Fruit fly (Drosophila melanogaster) whole organism, wandering third instar larva: Measurements from ENCODE around the gene mew.

Experiments used
- Abd-B ChIP-seq: fragments of >200 bp; optimal IDR thresholded peaks from 2 replicates; lab custom pipeline; 2017; ENCODE audit warnings: missing biosample characterization, missing genetic modification characterization
- CG32264 ChIP-seq: fragments of 200-800 bp; sonication (Bioruptor generic); optimal IDR thresholded peaks from 2 replicates; lab custom pipeline; 2016; ENCODE audit warnings: missing biosample characterization, missing genetic modification characterization
- Dfd ChIP-seq: fragments of >200 bp; optimal IDR thresholded peaks from 2 replicates; lab custom pipeline; 2017; ENCODE audit warnings: missing biosample characterization, missing genetic modification characterization
- Dif ChIP-seq: fragments of 200-275, 200-300 bp; sonication (Bioruptor generic); optimal IDR thresholded peaks from 2 replicates; lab custom pipeline; 2018; ENCODE audit warnings: missing biosample characterization, missing genetic modification characterization; ENCODE audit not compliant: partially characterized antibody
- HLH106 ChIP-seq: fragments of 200-800 bp; optimal IDR thresholded peaks from 3 replicates; lab custom pipeline; 2019; ENCODE audit warnings: missing biosample characterization, mild to moderate bottlenecking, missing genetic modification characterization, moderate library complexity
- Hnf4 ChIP-seq: fragments of 200-800 bp; sonication (Bioruptor generic); optimal IDR thresholded peaks from 2 replicates; lab custom pipeline; 2016; ENCODE audit warnings: missing biosample characterization, mild to moderate bottlenecking, missing genetic modification characterization
- Hr83 ChIP-seq: fragments of 200-300 bp; sonication (Bioruptor generic); optimal IDR thresholded peaks from 2 replicates; lab custom pipeline; 2016; ENCODE audit warnings: missing biosample characterization, mild to moderate bottlenecking, missing genetic modification characterization, moderate library complexity; ENCODE audit not compliant: poor library complexity, severe bottlenecking
- Jra ChIP-seq: sonication (Bioruptor generic); optimal IDR thresholded peaks from 2 replicates; lab custom pipeline; 2016; ENCODE audit warnings: missing biosample characterization, missing genetic modification characterization
- Mio ChIP-seq: sonication (Bioruptor generic); optimal IDR thresholded peaks from 2 replicates; lab custom pipeline; 2016; ENCODE audit warnings: missing biosample characterization, missing genetic modification characterization
- Myc ChIP-seq: fragments of >200 bp; optimal IDR thresholded peaks from 2 replicates; lab custom pipeline; 2017
- N ChIP-seq: fragments of >200 bp; optimal IDR thresholded peaks from 2 replicates; lab custom pipeline; 2018; ENCODE audit warnings: missing biosample characterization, missing external identifiers, missing genetic modification characterization
- OdsH ChIP-seq: fragments of 200-800 bp; sonication (Bioruptor generic); optimal IDR thresholded peaks from 2 replicates; lab custom pipeline; 2016; ENCODE audit warnings: missing biosample characterization, mild to moderate bottlenecking, missing genetic modification characterization
- Rel ChIP-seq, 2 experiments: fragments of 200-800 bp; sonication (Bioruptor generic) in 1 of 2; optimal IDR thresholded peaks; 2 replicates in 1 of 2; 3 replicates in 1 of 2; lab custom pipeline; 2016 to 2019; ENCODE audit warnings: mild to moderate bottlenecking in 2 of 2, missing biosample characterization in 2 of 2, missing genetic modification characterization in 2 of 2, moderate library complexity in 1 of 2
- Sp1 ChIP-seq: fragments of 200-800 bp; sonication (Bioruptor generic); optimal IDR thresholded peaks from 3 replicates; lab custom pipeline; 2019; ENCODE audit warnings: missing biosample characterization, mild to moderate bottlenecking, missing genetic modification characterization, moderate library complexity
- Vsx2 ChIP-seq: fragments of 200-300, 225-300 bp; sonication (Bioruptor generic); optimal IDR thresholded peaks from 2 replicates; lab custom pipeline; 2018; ENCODE audit warnings: missing biosample characterization, missing genetic modification characterization; ENCODE audit not compliant: partially characterized antibody
- br ChIP-seq: fragments of 200-800 bp; sonication (Bioruptor generic); optimal IDR thresholded peaks from 2 replicates; lab custom pipeline; 2016; ENCODE audit warnings: missing biosample characterization, missing genetic modification characterization
- dl ChIP-seq, 2 experiments: fragments of 175-275, 200-275 bp in 1 of 2; fragments of 200-275 bp in 1 of 2; sonication (Bioruptor generic); optimal IDR thresholded peaks; lab custom pipeline; 2018; ENCODE audit warnings: mild to moderate bottlenecking in 2 of 2, missing biosample characterization in 2 of 2, missing genetic modification characterization in 2 of 2, moderate library complexity in 2 of 2; ENCODE audit not compliant: partially characterized antibody in 2 of 2, insufficient read depth in 1 of 2
- dmrt93B ChIP-seq: fragments of 200-800 bp; sonication (Bioruptor generic); optimal IDR thresholded peaks from 2 replicates; lab custom pipeline; 2018; ENCODE audit warnings: missing biosample characterization, mild to moderate bottlenecking, missing genetic modification characterization
- dsf ChIP-seq: sonication (Bioruptor generic); optimal IDR thresholded peaks from 2 replicates; lab custom pipeline; 2016; ENCODE audit warnings: missing biosample characterization, missing genetic modification characterization, borderline replicate concordance
- ey ChIP-seq: fragments of 200-800 bp; sonication (Bioruptor generic); optimal IDR thresholded peaks from 2 replicates; lab custom pipeline; 2016; ENCODE audit warnings: missing biosample characterization, missing genetic modification characterization
- foxo ChIP-seq, 2 experiments: fragments of 200-800 bp; sonication (Bioruptor generic); optimal IDR thresholded peaks; 2 replicates in 1 of 2; 3 replicates in 1 of 2; lab custom pipeline; 2016 to 2017; ENCODE audit warnings: missing biosample characterization in 2 of 2, missing genetic modification characterization in 2 of 2
- fru ChIP-seq: fragments of 200-800 bp; sonication (Bioruptor generic); optimal IDR thresholded peaks from 3 replicates; lab custom pipeline; 2016; ENCODE audit warnings: missing biosample characterization, mild to moderate bottlenecking, missing genetic modification characterization
- h ChIP-seq: fragments of 200-800 bp; sonication (Bioruptor generic); optimal IDR thresholded peaks from 3 replicates; lab custom pipeline; 2016; ENCODE audit warnings: missing biosample characterization, mild to moderate bottlenecking, missing genetic modification characterization
- jim ChIP-seq: fragments of 175-275, 200-325 bp; sonication (Bioruptor generic); optimal IDR thresholded peaks from 2 replicates; lab custom pipeline; 2016; ENCODE audit warnings: missing biosample characterization, mild to moderate bottlenecking, missing genetic modification characterization
- lola ChIP-seq: fragments of >200 bp; optimal IDR thresholded peaks from 2 replicates; lab custom pipeline; 2017; ENCODE audit warnings: missing biosample characterization, missing genetic modification characterization
- psq ChIP-seq: fragments of 200-800 bp; sonication (Bioruptor generic); optimal IDR thresholded peaks from 3 replicates; lab custom pipeline; 2017; ENCODE audit warnings: missing biosample characterization, mild to moderate bottlenecking, missing genetic modification characterization, moderate library complexity
- rgr ChIP-seq: fragments of 200-800 bp; sonication (Bioruptor generic); optimal IDR thresholded peaks from 3 replicates; lab custom pipeline; 2016; ENCODE audit warnings: missing biosample characterization, mild to moderate bottlenecking, missing genetic modification characterization
- sage ChIP-seq: fragments of 200-800 bp; sonication (Bioruptor generic); optimal IDR thresholded peaks from 2 replicates; lab custom pipeline; 2016; ENCODE audit warnings: missing biosample characterization, mild to moderate bottlenecking, missing genetic modification characterization
- tai ChIP-seq: sonication (Bioruptor generic); optimal IDR thresholded peaks from 2 replicates; lab custom pipeline; 2016; ENCODE audit warnings: missing biosample characterization, missing genetic modification characterization
- usp ChIP-seq: fragments of >200 bp; optimal IDR thresholded peaks from 2 replicates; lab custom pipeline; 2017; ENCODE audit warnings: missing biosample characterization, missing genetic modification characterization
- woc ChIP-seq: sonication (Bioruptor generic); optimal IDR thresholded peaks from 2 replicates; lab custom pipeline; 2016; ENCODE audit warnings: missing biosample characterization, mild to moderate bottlenecking, missing genetic modification characterization

The mew gene

dm6 chrX:13258048-13258756, at the start of gene mew, which contains the start of gene CG15742:
Gene mew (minus strand): TSS chrX:13258490.
Gene CG15742 (minus strand): TSS chrX:13258495.
- no peak for TF ChIP-seq Sp1
- TF ChIP-seq CG32264 (GFP tag; lab: Kevin White, UChicago), result no peak
- no peak for TF ChIP-seq dmrt93B
- TF ChIP-seq Dfd (GFP tag; lab: Kevin White, UChicago), result no peak
- TF ChIP-seq OdsH (GFP tag; lab: Kevin White, UChicago), result no peak
- TF ChIP-seq rgr (GFP tag; lab: Kevin White, UChicago), result no peak
- TF ChIP-seq dsf (GFP tag; lab: Kevin White, UChicago), result no peak
- TF ChIP-seq usp, result no peak
- no peak for TF ChIP-seq fru
- no peak for TF ChIP-seq br
- no peak for TF ChIP-seq foxo (GFP tag; optimal IDR thresholded peaks at IDR 0.05; lab: Kevin White, UChicago)
- no peak for TF ChIP-seq ey
- TF ChIP-seq Mio (GFP tag; lab: Kevin White, UChicago), result no peak

DNA sequence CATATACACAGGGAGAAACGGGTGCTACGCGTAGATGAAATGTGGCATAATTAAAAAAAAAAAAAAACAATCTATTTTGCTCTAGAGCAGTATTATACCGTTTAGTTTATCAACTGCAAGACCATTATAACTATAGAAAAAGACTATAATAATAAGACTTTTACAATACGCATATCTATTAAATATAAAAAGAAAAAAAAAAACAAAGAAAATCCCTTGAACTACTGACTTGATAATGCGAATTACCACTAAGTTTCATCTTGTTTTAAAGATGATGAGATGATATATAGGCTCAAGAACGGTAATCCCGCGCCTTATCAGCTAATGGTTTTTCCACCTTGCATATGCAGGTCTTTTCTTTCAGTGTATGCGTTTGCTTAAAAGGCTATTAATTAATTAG, 48.9 kb upstream of the mew start:
- TF ChIP-seq tai (GFP tag; lab: Kevin White, UChicago), result no peak
- TF ChIP-seq N, result no peak
- TF ChIP-seq dl (GFP tag; optimal IDR thresholded peaks at IDR 0.05; lab: Kevin White, UChicago; ENCODE audit: insufficient read depth in 1 of 2, partially characterized antibody in 2 of 2), result no peak
- TF ChIP-seq Hnf4 (GFP tag; lab: Kevin White, UChicago), result peak; percentile 12
- TF ChIP-seq fru, result peak; percentile 42
- peak; percentile 45 for TF ChIP-seq psq (GFP tag; lab: Kevin White, UChicago)
- TF ChIP-seq Vsx2, result no peak
- TF ChIP-seq Hr83 (GFP tag; lab: Kevin White, UChicago), result no peak
- peak; percentile 48 for TF ChIP-seq OdsH (GFP tag; lab: Kevin White, UChicago)
- no peak for TF ChIP-seq CG32264 (GFP tag; lab: Kevin White, UChicago)
- no peak for TF ChIP-seq Dif (GFP tag; lab: Kevin White, UChicago)
- no peak for TF ChIP-seq br
- peak; percentile 54 for TF ChIP-seq Sp1
- TF ChIP-seq rgr (GFP tag; lab: Kevin White, UChicago), result peak; percentile 20
- peak in 1 of 2 experiments; percentile 58 for TF ChIP-seq foxo (GFP tag; optimal IDR thresholded peaks at IDR 0.05; lab: Kevin White, UChicago)
- TF ChIP-seq HLH106 (tag; lab: Kevin White, UChicago), result peak; percentile 35
- TF ChIP-seq jim (GFP tag; lab: Kevin White, UChicago), result no peak
- TF ChIP-seq h, result peak; percentile 33
- TF ChIP-seq Myc, result no peak
- peak; percentile 14 for TF ChIP-seq ey
- TF ChIP-seq Abd-B (GFP tag; lab: Kevin White, UChicago), result no peak
- no peak for TF ChIP-seq lola (GFP tag; lab: Kevin White, UChicago)
- TF ChIP-seq dmrt93B, result no peak

DNA sequence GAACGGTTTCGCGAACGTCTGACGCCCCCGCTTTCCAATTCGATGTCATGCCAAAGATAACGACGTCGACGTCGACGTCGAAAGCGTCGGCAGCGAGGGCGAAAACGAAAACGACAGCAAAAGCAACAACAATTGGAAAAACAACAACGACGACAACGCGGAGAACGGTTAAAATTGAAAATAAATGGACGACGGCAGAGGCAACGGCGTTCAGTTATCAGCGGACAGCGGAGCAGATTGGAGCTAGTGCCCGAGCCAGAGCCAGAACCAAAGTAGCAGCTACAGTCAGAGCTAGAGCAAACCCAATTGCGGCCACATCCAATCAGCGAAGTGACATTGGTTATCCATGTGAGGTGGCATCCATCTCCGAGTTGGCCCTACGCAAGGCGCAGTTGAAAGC, 47.0 kb upstream of the mew start:
- TF ChIP-seq sage (no peak), woc (no peak), Jra (no peak), Hr83 (GFP tag; lab: Kevin White, UChicago) (no peak), jim (GFP tag; lab: Kevin White, UChicago) (no peak), br (no peak), dl (GFP tag; optimal IDR thresholded peaks at IDR 0.05; lab: Kevin White, UChicago; ENCODE audit: insufficient read depth in 1 of 2, partially characterized antibody in 2 of 2) (no peak), usp (no peak), Rel (GFP tag; optimal IDR thresholded peaks at IDR 0.05; lab: Kevin White, UChicago) (no peak), Rel (tag; optimal IDR thresholded peaks at IDR 0.05; lab: Kevin White, UChicago) (peak; percentile 71), Hnf4 (GFP tag; lab: Kevin White, UChicago) (no peak), h (peak; percentile 17)
